Worm (Caenorhabditis elegans) whole organism, L2 larva: Measurements from ENCODE around the gene K09H11.15.
A peak's percentile ranks its signal among the peaks of the same experiment; 100 is the strongest.

Experiments used
- C34F6.9 ChIP-seq: fragments of 150-350 bp; optimal IDR thresholded peaks from 2 replicates; lab custom pipeline; 2014; ENCODE audit warnings: missing biosample characterization, missing genetic modification characterization
- F13H6.1 ChIP-seq: sonication (generic microtip); optimal IDR thresholded peaks from 2 replicates; lab custom pipeline; 2016; ENCODE audit warnings: missing genetic modification characterization, missing compliant biosample characterization
- R02D3.7 ChIP-seq: fragments of 150-350 bp; optimal IDR thresholded peaks from 2 replicates; lab custom pipeline; 2014; ENCODE audit warnings: missing biosample characterization, missing genetic modification characterization
- Y55F3AM.14 ChIP-seq: fragments of 200-800 bp; sonication (Bioruptor generic); optimal IDR thresholded peaks from 2 replicates; lab custom pipeline; 2018; ENCODE audit warnings: mild to moderate bottlenecking, missing genetic modification characterization, missing compliant biosample characterization
- ZK546.5 ChIP-seq: sonication (generic microtip); optimal IDR thresholded peaks from 2 replicates; lab custom pipeline; 2017; ENCODE audit warnings: missing biosample characterization, missing genetic modification characterization
- alr-1 ChIP-seq: fragments of 150-350 bp; optimal IDR thresholded peaks from 2 replicates; lab custom pipeline; 2014; ENCODE audit warnings: missing biosample characterization, missing genetic modification characterization
- aly-2 ChIP-seq: fragments of 150-350 bp; optimal IDR thresholded peaks from 2 replicates; lab custom pipeline; 2014; ENCODE audit warnings: missing biosample characterization, missing genetic modification characterization
- ama-1 ChIP-seq: fragments of 150-350 bp; optimal IDR thresholded peaks from 2 replicates; lab custom pipeline; 2018; ENCODE audit warnings: inconsistent platforms
- blmp-1 ChIP-seq: sonication (generic microtip); optimal IDR thresholded peaks from 2 replicates; lab custom pipeline; 2017; ENCODE audit warnings: missing genetic modification characterization, mild to moderate bottlenecking, missing compliant biosample characterization, antibody characterized with exemption, moderate library complexity; ENCODE audit not compliant: insufficient read depth
- ceh-16 ChIP-seq: fragments of 150-350 bp; optimal IDR thresholded peaks from 2 replicates; lab custom pipeline; 2014; ENCODE audit warnings: missing biosample characterization, missing genetic modification characterization
- ceh-82 ChIP-seq: fragments of 150-350 bp; optimal IDR thresholded peaks from 2 replicates; lab custom pipeline; 2014; ENCODE audit warnings: missing biosample characterization, missing genetic modification characterization
- crh-2 ChIP-seq: sonication (generic microtip); optimal IDR thresholded peaks from 2 replicates; lab custom pipeline; 2017; ENCODE audit warnings: missing biosample characterization, missing genetic modification characterization
- dmd-4 ChIP-seq: sonication (generic microtip); optimal IDR thresholded peaks from 2 replicates; lab custom pipeline; 2017; ENCODE audit warnings: missing biosample characterization, missing genetic modification characterization
- egl-27 ChIP-seq: sonication (generic microtip); optimal IDR thresholded peaks from 3 replicates; lab custom pipeline; 2017; ENCODE audit warnings: missing biosample characterization, missing genetic modification reagents, missing genetic modification characterization
- elt-1 ChIP-seq: fragments of 150-350 bp; optimal IDR thresholded peaks from 2 replicates; lab custom pipeline; 2014; ENCODE audit warnings: missing biosample characterization, missing genetic modification characterization
- elt-3 ChIP-seq: sonication (generic microtip); optimal IDR thresholded peaks from 2 replicates; lab custom pipeline; 2017; ENCODE audit warnings: missing biosample characterization, missing genetic modification characterization
- fos-1 ChIP-seq: fragments of 150-350 bp; optimal IDR thresholded peaks from 2 replicates; lab custom pipeline; 2014; ENCODE audit warnings: missing biosample characterization, missing genetic modification characterization
- gmeb-1 ChIP-seq: fragments of 150-350 bp; optimal IDR thresholded peaks from 2 replicates; lab custom pipeline; 2014; ENCODE audit warnings: missing biosample characterization, missing genetic modification characterization
- lin-11 ChIP-seq: fragments of 150-350 bp; sonication (generic microtip); optimal IDR thresholded peaks from 2 replicates; lab custom pipeline; 2014; ENCODE audit warnings: missing biosample characterization, missing genetic modification characterization, inconsistent platforms, mixed read lengths
- lin-13 ChIP-seq: fragments of 150-350 bp; optimal IDR thresholded peaks from 2 replicates; lab custom pipeline; 2014; ENCODE audit warnings: missing biosample characterization, missing genetic modification reagents, missing genetic modification characterization
- lin-39 ChIP-seq: fragments of 150-350 bp; optimal IDR thresholded peaks from 2 replicates; lab custom pipeline; 2014; ENCODE audit warnings: missing biosample characterization, missing genetic modification reagents, missing genetic modification characterization
- lsy-2 ChIP-seq, 2 experiments: fragments of 150-350 bp in 1 of 2; sonication (generic microtip) in 1 of 2; optimal IDR thresholded peaks; 2 replicates each; lab custom pipeline; 2014 to 2017; ENCODE audit warnings: missing biosample characterization in 2 of 2, missing genetic modification characterization in 2 of 2
- mab-5 ChIP-seq: fragments of 150-350 bp; optimal IDR thresholded peaks from 2 replicates; lab custom pipeline; 2014; ENCODE audit warnings: missing biosample characterization, missing genetic modification characterization
- mbf-1 ChIP-seq: sonication (generic microtip); optimal IDR thresholded peaks from 2 replicates; lab custom pipeline; 2017; ENCODE audit warnings: missing biosample characterization, missing genetic modification characterization
- mdl-1 ChIP-seq, 2 experiments: fragments of 150-350 bp in 1 of 2; sonication (generic microtip) in 1 of 2; optimal IDR thresholded peaks; 2 replicates each; lab custom pipeline; 2017; ENCODE audit warnings: missing biosample characterization in 2 of 2, missing genetic modification characterization in 2 of 2
- nhr-10 ChIP-seq: sonication (generic microtip); optimal IDR thresholded peaks from 2 replicates; lab custom pipeline; 2017; ENCODE audit warnings: missing biosample characterization, missing genetic modification characterization
- nhr-11 ChIP-seq: fragments of 150-350 bp; optimal IDR thresholded peaks from 2 replicates; lab custom pipeline; 2014; ENCODE audit warnings: missing biosample characterization, missing genetic modification characterization
- nhr-12 ChIP-seq: fragments of 150-350 bp; optimal IDR thresholded peaks from 2 replicates; lab custom pipeline; 2014; ENCODE audit warnings: missing biosample characterization, missing genetic modification characterization
- nhr-129 ChIP-seq: fragments of 150-350 bp; optimal IDR thresholded peaks from 2 replicates; lab custom pipeline; 2014; ENCODE audit warnings: missing biosample characterization, missing genetic modification characterization
- nhr-21 ChIP-seq: fragments of 150-350 bp; optimal IDR thresholded peaks from 2 replicates; lab custom pipeline; 2014; ENCODE audit warnings: missing biosample characterization, missing genetic modification characterization
- nhr-23 ChIP-seq: fragments of 150-350 bp; optimal IDR thresholded peaks from 2 replicates; lab custom pipeline; 2014; ENCODE audit warnings: missing biosample characterization, missing genetic modification reagents, missing genetic modification characterization
- nhr-237 ChIP-seq: fragments of 150-350 bp; optimal IDR thresholded peaks from 2 replicates; lab custom pipeline; 2014; ENCODE audit warnings: missing biosample characterization, missing genetic modification characterization
- nhr-25 ChIP-seq: fragments of 150-350 bp; sonication (generic microtip); optimal IDR thresholded peaks from 3 replicates; lab custom pipeline; 2014; ENCODE audit warnings: missing biosample characterization, missing genetic modification characterization
- nhr-6 ChIP-seq: fragments of 150-350 bp; optimal IDR thresholded peaks from 2 replicates; lab custom pipeline; 2014; ENCODE audit warnings: missing biosample characterization, missing genetic modification characterization
- nhr-77 ChIP-seq: fragments of 150-350 bp; optimal IDR thresholded peaks from 2 replicates; lab custom pipeline; 2014; ENCODE audit warnings: missing biosample characterization, missing genetic modification characterization
- peb-1 ChIP-seq: fragments of 150-350 bp; optimal IDR thresholded peaks from 2 replicates; lab custom pipeline; 2014; ENCODE audit warnings: missing biosample characterization, missing genetic modification characterization
- sem-4 ChIP-seq: fragments of 150-350 bp; optimal IDR thresholded peaks from 2 replicates; lab custom pipeline; 2014; ENCODE audit warnings: missing biosample characterization, missing genetic modification reagents, missing genetic modification characterization
- skn-1 ChIP-seq: sonication (generic microtip); optimal IDR thresholded peaks from 2 replicates; lab custom pipeline; 2017; ENCODE audit warnings: missing biosample characterization, missing genetic modification characterization
- sma-3 ChIP-seq: sonication (generic microtip); optimal IDR thresholded peaks from 2 replicates; lab custom pipeline; 2016; ENCODE audit warnings: missing genetic modification reagents, missing genetic modification characterization, missing compliant biosample characterization
- sma-9 ChIP-seq, 2 experiments: fragments of 150-350 bp in 1 of 2; sonication (generic microtip) in 1 of 2; optimal IDR thresholded peaks; 2 replicates each; lab custom pipeline; 2014 to 2016; ENCODE audit warnings: missing genetic modification characterization in 2 of 2, mild to moderate bottlenecking in 1 of 2, missing biosample characterization in 1 of 2, missing compliant biosample characterization in 1 of 2, missing genetic modification reagents in 1 of 2, moderate library complexity in 1 of 2
- snpc-4 ChIP-seq: fragments of 150-350 bp; optimal IDR thresholded peaks from 2 replicates; lab custom pipeline; 2014; ENCODE audit warnings: missing biosample characterization, missing genetic modification characterization
- unc-39 ChIP-seq: fragments of 150-350 bp; optimal IDR thresholded peaks from 2 replicates; lab custom pipeline; 2014; ENCODE audit warnings: missing biosample characterization, missing genetic modification characterization
- unc-55 ChIP-seq: fragments of 150-350 bp; sonication (generic microtip); optimal IDR thresholded peaks from 3 replicates; lab custom pipeline; 2014; ENCODE audit warnings: missing biosample characterization, missing genetic modification reagents, missing genetic modification characterization
- unc-62 ChIP-seq: fragments of 150-350 bp; optimal IDR thresholded peaks from 2 replicates; lab custom pipeline; 2014; ENCODE audit warnings: missing biosample characterization, missing genetic modification reagents, missing genetic modification characterization
- zag-1 ChIP-seq: fragments of 150-350 bp; optimal IDR thresholded peaks from 2 replicates; lab custom pipeline; 2014; ENCODE audit warnings: missing biosample characterization, missing genetic modification characterization
- ztf-1 ChIP-seq: fragments of 200-800 bp; sonication (Bioruptor generic); conservative IDR thresholded peaks from 2 replicates; pipeline ENCODE4 v1.3.6; 2022; ENCODE audit warnings: missing genetic modification characterization, missing compliant biosample characterization
- ztf-11 ChIP-seq: sonication (generic microtip); optimal IDR thresholded peaks from 2 replicates; lab custom pipeline; 2017; ENCODE audit warnings: missing biosample characterization, missing genetic modification characterization
- ztf-4 ChIP-seq: fragments of 150-350 bp; optimal IDR thresholded peaks from 2 replicates; lab custom pipeline; 2014; ENCODE audit warnings: missing biosample characterization, missing genetic modification characterization

The K09H11.15 gene

ce11 chrV:5684534-5684933 is 46.1 kb downstream of the K09H11.15 start, which contains the start of the genes hmgs-1 and F25B4.4:
TSS of gene hmgs-1 (minus strand) at chrV:5684589.
TSS of gene F25B4.4 (plus strand) at chrV:5684873.
- TF ChIP-seq skn-1 (tag; lab: Kevin White, UChicago) (peak; percentile 21), egl-27 (peak; percentile 91), mbf-1 (tag; lab: Kevin White, UChicago) (no peak), unc-39 (tag; lab: Kevin White, UChicago) (no peak), lin-39 (peak; percentile 61), elt-1 (tag; lab: Kevin White, UChicago) (no peak), ama-1 (peak; percentile 57), peb-1 (no peak), blmp-1 (tag; lab: Kevin White, UChicago) (peak; percentile 78), Y55F3AM.14 (peak; percentile 34), C34F6.9 (peak; percentile 93), nhr-23 (tag; lab: Kevin White, UChicago) (no peak), sma-9 (GFP tag; optimal IDR thresholded peaks at IDR 0.05; lab: Kevin White, UChicago) (peak; percentile 95), sma-9 (tag; optimal IDR thresholded peaks at IDR 0.05; lab: Kevin White, UChicago) (no peak), sma-3 (GFP tag; lab: Kevin White, UChicago) (peak; percentile 89), elt-3 (tag; lab: Kevin White, UChicago) (no peak), fos-1 (tag; lab: Kevin White, UChicago) (peak; percentile 83), snpc-4 (tag; lab: Kevin White, UChicago) (peak; percentile 68), ceh-82 (tag; lab: Kevin White, UChicago) (peak; percentile 17), nhr-11 (no peak), nhr-12 (no peak), nhr-21 (peak; percentile 87), nhr-77 (tag; lab: Kevin White, UChicago) (peak; percentile 47), nhr-6 (peak; percentile 80), nhr-129 (tag; lab: Kevin White, UChicago) (peak; percentile 93), aly-2 (tag; lab: Kevin White, UChicago) (no peak), nhr-25 (tag; lab: Kevin White, UChicago) (peak; percentile 93), sem-4 (tag; lab: Kevin White, UChicago) (peak; percentile 77), ceh-16 (tag; lab: Kevin White, UChicago) (no peak), nhr-237 (tag; lab: Kevin White, UChicago) (no peak), lin-13 (GFP tag; lab: Kevin White, UChicago) (peak; percentile 91), dmd-4 (peak; percentile 21), ztf-1 (no peak), lin-11 (tag; lab: Kevin White, UChicago) (peak; percentile 81), nhr-10 (tag; lab: Kevin White, UChicago) (peak; percentile 72), zag-1 (tag; lab: Kevin White, UChicago) (peak; percentile 83), ztf-11 (tag; lab: Kevin White, UChicago) (no peak), gmeb-1 (tag; lab: Kevin White, UChicago) (peak; percentile 88), ztf-4 (tag; lab: Kevin White, UChicago) (peak; percentile 87), crh-2 (tag; lab: Kevin White, UChicago) (peak; percentile 94), F13H6.1 (tag; lab: Kevin White, UChicago) (peak; percentile 89), mab-5 (tag; lab: Kevin White, UChicago) (peak; percentile 95), mdl-1 (tag; optimal IDR thresholded peaks at IDR 0.05; lab: Kevin White, UChicago) (no peak), ZK546.5 (peak; percentile 32), lsy-2 (tag; optimal IDR thresholded peaks at IDR 0.05; lab: Kevin White, UChicago) (peak; percentile 84 to 95), R02D3.7 (tag; lab: Kevin White, UChicago) (peak; percentile 99), unc-62 (GFP tag; lab: Kevin White, UChicago) (peak; percentile 49), alr-1 (tag; lab: Kevin White, UChicago) (no peak), unc-55 (GFP tag; lab: Kevin White, UChicago) (peak; percentile 97)
